Worm (Caenorhabditis elegans) whole organism, young adult: ENCODE data around the gene irld-44.

Source experiments
- B0019.2 ChIP-seq: fragments of 200-800 bp; sonication (Bioruptor generic); conservative IDR thresholded peaks from 2 replicates; pipeline ENCODE4 v1.3.6; 2022; ENCODE audit warnings: missing genetic modification reagents, missing genetic modification characterization, missing compliant biosample characterization
- B0261.1 ChIP-seq: sonication (generic microtip); optimal IDR thresholded peaks from 2 replicates; lab custom pipeline; 2016; ENCODE audit warnings: mild to moderate bottlenecking, missing genetic modification characterization, moderate library complexity, missing compliant biosample characterization
- K12H6.12 ChIP-seq: fragments of 200-800 bp; sonication (Bioruptor generic); optimal IDR thresholded peaks from 2 replicates; lab custom pipeline; 2018; ENCODE audit warnings: mild to moderate bottlenecking, missing genetic modification characterization, missing compliant biosample characterization
- T26A5.8 ChIP-seq: sonication (generic microtip); optimal IDR thresholded peaks from 2 replicates; lab custom pipeline; 2016; ENCODE audit warnings: missing genetic modification characterization, missing compliant biosample characterization
- Y53G8AR.9 ChIP-seq: fragments of 200-800 bp; sonication (Bioruptor generic); conservative IDR thresholded peaks from 2 replicates; pipeline ENCODE4 v1.3.6; 2022; ENCODE audit warnings: missing genetic modification reagents, missing genetic modification characterization, missing compliant biosample characterization
- atf-7 ChIP-seq: sonication (generic microtip); optimal IDR thresholded peaks from 2 replicates; lab custom pipeline; 2017; ENCODE audit warnings: mild to moderate bottlenecking, missing genetic modification characterization, missing compliant biosample characterization
- attf-5 ChIP-seq: fragments of 200-800 bp; sonication (Bioruptor generic); optimal IDR thresholded peaks from 2 replicates; lab custom pipeline; 2018; ENCODE audit warnings: mild to moderate bottlenecking, missing genetic modification characterization, missing compliant biosample characterization
- attf-6 ChIP-seq: fragments of 200-800 bp; sonication (Bioruptor generic); IDR thresholded peaks from 2 replicates; pipeline ENCODE4 v1.3.6; 2022; ENCODE audit warnings: missing genetic modification reagents, missing genetic modification characterization, missing compliant biosample characterization
- dpl-1 ChIP-seq: fragments of 150-350 bp; optimal IDR thresholded peaks from 2 replicates; lab custom pipeline; 2014; ENCODE audit warnings: missing biosample characterization, missing genetic modification reagents, missing genetic modification characterization
- ekl-4 ChIP-seq: fragments of 200-800 bp; sonication (Bioruptor generic); IDR thresholded peaks from 2 replicates; pipeline ENCODE4 v1.3.6; 2022; ENCODE audit warnings: missing genetic modification reagents, missing genetic modification characterization, missing compliant biosample characterization
- hrde-1 ChIP-seq: sonication (generic microtip); optimal IDR thresholded peaks from 2 replicates; lab custom pipeline; 2016; ENCODE audit warnings: missing genetic modification characterization, mild to moderate bottlenecking, missing compliant biosample characterization, moderate library complexity, missing genotype, missing genetic modification reagents, borderline replicate concordance
- let-526 ChIP-seq: fragments of 200-800 bp; sonication (Bioruptor generic); IDR thresholded peaks from 2 replicates; pipeline ENCODE4 v1.3.6; 2022; ENCODE audit warnings: missing genetic modification reagents, missing genetic modification characterization, missing compliant biosample characterization
- let-607 ChIP-seq, 2 experiments: fragments of 200-800 bp in 1 of 2; sonication (Bioruptor generic) in 1 of 2; sonication (generic microtip) in 1 of 2; optimal IDR thresholded peaks; 2 replicates each; lab custom pipeline; 2016 to 2018; ENCODE audit warnings: mild to moderate bottlenecking in 2 of 2, missing compliant biosample characterization in 2 of 2, missing genetic modification characterization in 2 of 2, moderate library complexity in 2 of 2, missing genotype in 1 of 2
- lin-26 ChIP-seq: fragments of 200-800 bp; sonication (Bioruptor generic); IDR thresholded peaks from 2 replicates; pipeline ENCODE4 v1.3.6; 2022; ENCODE audit warnings: missing genetic modification reagents, missing genetic modification characterization, missing compliant biosample characterization
- lin-40 ChIP-seq: sonication (generic microtip); optimal IDR thresholded peaks from 2 replicates; lab custom pipeline; 2016; ENCODE audit warnings: missing genetic modification characterization, mild to moderate bottlenecking, missing compliant biosample characterization, missing genotype, missing genetic modification reagents
- lin-54 ChIP-seq: fragments of 200-800 bp; sonication (Bioruptor generic); optimal IDR thresholded peaks from 2 replicates; lab custom pipeline; 2018; ENCODE audit warnings: mild to moderate bottlenecking, missing genetic modification characterization, missing compliant biosample characterization
- madf-10 ChIP-seq: sonication (generic microtip); optimal IDR thresholded peaks from 2 replicates; lab custom pipeline; 2016; ENCODE audit warnings: mild to moderate bottlenecking, missing genetic modification characterization, missing compliant biosample characterization
- mel-28 ChIP-seq: sonication (generic microtip); optimal IDR thresholded peaks from 2 replicates; lab custom pipeline; 2016; ENCODE audit warnings: borderline replicate concordance, mild to moderate bottlenecking, missing genetic modification characterization, missing compliant biosample characterization
- mxl-1 ChIP-seq: sonication (generic microtip); optimal IDR thresholded peaks from 2 replicates; lab custom pipeline; 2016; ENCODE audit warnings: missing genetic modification characterization, missing compliant biosample characterization
- nhr-27 ChIP-seq: fragments of 200-800 bp; sonication (Bioruptor generic); optimal IDR thresholded peaks from 2 replicates; lab custom pipeline; 2018; ENCODE audit warnings: mild to moderate bottlenecking, missing genetic modification characterization, moderate library complexity, missing compliant biosample characterization
- nhr-80 ChIP-seq: sonication (generic microtip); optimal IDR thresholded peaks from 2 replicates; lab custom pipeline; 2016; ENCODE audit warnings: missing genetic modification characterization, missing compliant biosample characterization
- pha-4 ChIP-seq: fragments of 150-350 bp; sonication (generic microtip); optimal IDR thresholded peaks from 2 replicates; lab custom pipeline; 2014; ENCODE audit warnings: missing biosample characterization, missing genetic modification reagents, missing genetic modification characterization
- rec-8 ChIP-seq, 2 experiments: sonication (generic microtip); optimal IDR thresholded peaks; 2 replicates each; lab custom pipeline; 2016; ENCODE audit warnings: mild to moderate bottlenecking in 2 of 2, missing genetic modification characterization in 2 of 2, missing genetic modification reagents in 2 of 2, missing genotype in 2 of 2, missing biosample characterization in 1 of 2, missing compliant biosample characterization in 1 of 2, moderate library complexity in 1 of 2
- sdz-38 ChIP-seq: sonication (generic microtip); optimal IDR thresholded peaks from 2 replicates; lab custom pipeline; 2016; ENCODE audit warnings: missing genotype, missing genetic modification characterization, missing compliant biosample characterization
- snpc-1.3 ChIP-seq: sonication (generic microtip); optimal IDR thresholded peaks from 2 replicates; lab custom pipeline; 2017; ENCODE audit warnings: missing genetic modification characterization, mild to moderate bottlenecking, missing compliant biosample characterization, antibody characterized with exemption, moderate library complexity, missing genotype, missing genetic modification reagents; ENCODE audit not compliant: insufficient read depth
- sptf-2 ChIP-seq: fragments of 200-800 bp; sonication (Bioruptor generic); optimal IDR thresholded peaks from 2 replicates; lab custom pipeline; 2018; ENCODE audit warnings: mild to moderate bottlenecking, missing genetic modification characterization, missing compliant biosample characterization
- tbx-9 ChIP-seq: sonication (generic microtip); optimal IDR thresholded peaks from 2 replicates; lab custom pipeline; 2016; ENCODE audit warnings: borderline replicate concordance, missing genetic modification characterization, inconsistent platforms, missing compliant biosample characterization
- unc-130 ChIP-seq: sonication (generic microtip); optimal IDR thresholded peaks from 2 replicates; lab custom pipeline; 2016; ENCODE audit warnings: missing genetic modification reagents, missing genetic modification characterization, missing compliant biosample characterization

The irld-44 gene

DNA sequence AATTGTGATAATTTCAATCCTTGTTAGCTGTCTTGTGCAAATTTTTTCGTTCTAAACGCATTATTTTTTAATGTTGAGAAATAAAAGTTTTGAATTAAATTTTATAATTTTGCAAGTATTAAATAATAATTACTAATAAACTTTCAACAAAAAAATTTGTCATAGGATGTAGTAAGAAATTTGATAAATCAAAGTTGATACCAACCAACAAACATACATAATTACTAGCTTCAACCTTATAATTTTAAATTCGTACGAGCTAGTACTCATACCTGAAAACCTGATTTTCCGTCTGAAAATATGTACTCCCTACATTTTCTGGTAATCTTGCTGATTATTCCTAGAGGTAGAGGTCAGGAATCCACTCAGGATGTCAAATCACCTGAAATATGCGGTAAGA is at the start of gene irld-44:
Gene irld-44, plus strand, starts transcription at position 301 of the 400 bp plus-strand sequence.
- TF ChIP-seq sptf-2 (GFP tag; lab: Kevin White, UChicago), result no peak
- no peak for TF ChIP-seq let-526
- no peak for TF ChIP-seq tbx-9 (tag; lab: Kevin White, UChicago)
- TF ChIP-seq mxl-1 (tag; lab: Kevin White, UChicago), result no peak

DNA sequence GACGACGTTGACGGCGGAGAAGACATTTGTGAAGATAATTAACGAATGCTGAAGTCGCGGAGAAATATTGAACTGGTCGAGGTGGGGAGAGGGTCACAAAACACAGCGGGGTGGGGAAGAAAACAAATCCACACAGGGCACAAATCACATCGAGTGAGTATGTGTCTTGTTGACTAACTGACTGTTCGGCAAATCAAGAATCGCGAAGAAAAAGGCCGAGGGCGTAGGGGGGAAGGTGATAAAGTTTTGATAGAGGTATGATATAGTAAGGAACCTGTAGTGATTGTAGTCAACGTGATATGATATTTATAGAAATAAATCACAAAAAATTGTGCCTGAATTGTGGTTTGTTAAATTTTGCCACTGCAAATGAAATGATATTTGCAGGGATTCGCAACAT is 43.4 kb upstream of the irld-44 start, which contains the start of gene nhr-178:
Gene nhr-178, minus strand, starts transcription at position 164 of the 400 bp plus-strand sequence.
- TF ChIP-seq nhr-80 (tag; lab: Kevin White, UChicago) (peak; percentile 84), lin-40 (tag; lab: Kevin White, UChicago) (peak; percentile 40), mel-28 (tag; lab: Kevin White, UChicago) (no peak)
- TF ChIP-seq, all 124 proteins: peak for 2

DNA sequence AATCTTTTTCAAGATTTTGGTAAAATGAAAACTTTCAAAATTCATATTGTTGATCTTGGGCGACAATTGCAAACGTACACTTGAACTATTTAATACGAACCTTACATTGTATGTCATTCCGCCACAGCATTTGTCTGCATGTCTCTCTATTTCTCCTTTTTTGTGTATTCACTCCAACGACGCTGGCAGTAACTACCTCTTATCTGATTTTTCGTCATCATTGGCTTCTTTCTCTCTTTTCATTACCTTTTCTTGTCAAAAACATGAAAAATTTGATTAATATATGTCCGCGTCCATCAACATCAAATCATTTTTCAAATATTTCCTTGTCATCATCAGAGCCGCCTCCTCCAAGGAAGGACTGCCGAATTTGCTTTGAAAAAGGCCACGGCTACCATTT is 41.0 kb upstream of the irld-44 start, which contains the start of gene nhr-177:
Gene nhr-177, plus strand, starts transcription at position 167 of the 400 bp plus-strand sequence.
- no peak for TF ChIP-seq madf-10 (tag; lab: Kevin White, UChicago)
- peak; percentile 69 for TF ChIP-seq nhr-80 (tag; lab: Kevin White, UChicago)

DNA sequence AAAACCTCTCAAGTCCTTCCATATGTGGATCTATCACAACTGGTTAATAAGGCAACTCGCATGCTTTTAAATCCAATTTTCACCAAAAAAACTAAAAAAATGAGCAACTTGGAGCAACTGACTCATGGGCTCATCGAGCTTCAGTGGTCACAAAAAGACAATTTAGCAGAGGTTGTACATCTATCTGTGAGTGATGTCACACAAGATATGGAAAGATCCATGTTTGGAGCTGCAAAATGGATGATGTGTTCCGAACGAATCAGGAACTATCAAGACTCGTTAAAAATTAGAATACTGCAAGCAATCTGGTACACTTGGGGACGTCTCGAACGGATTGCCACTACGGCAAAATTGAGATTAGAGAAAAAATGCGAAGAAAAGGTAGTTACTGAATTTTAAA is 39.6 kb upstream of the irld-44 start:
- TF ChIP-seq atf-7 (tag; lab: Kevin White, UChicago) (no peak), snpc-1.3 (no peak), sdz-38 (no peak), B0019.2 (no peak), T26A5.8 (tag; lab: Kevin White, UChicago) (no peak), B0261.1 (tag; lab: Kevin White, UChicago) (no peak), pha-4 (tag; lab: Kevin White, UChicago) (no peak), attf-6 (GFP tag; lab: Robert Waterston, UW) (no peak), rec-8 (tag; optimal IDR thresholded peaks at IDR 0.05; lab: Kevin White, UChicago) (no peak), ekl-4 (GFP tag; lab: Robert Waterston, UW) (no peak)
- TF ChIP-seq, all 124 proteins: peak for 0

DNA sequence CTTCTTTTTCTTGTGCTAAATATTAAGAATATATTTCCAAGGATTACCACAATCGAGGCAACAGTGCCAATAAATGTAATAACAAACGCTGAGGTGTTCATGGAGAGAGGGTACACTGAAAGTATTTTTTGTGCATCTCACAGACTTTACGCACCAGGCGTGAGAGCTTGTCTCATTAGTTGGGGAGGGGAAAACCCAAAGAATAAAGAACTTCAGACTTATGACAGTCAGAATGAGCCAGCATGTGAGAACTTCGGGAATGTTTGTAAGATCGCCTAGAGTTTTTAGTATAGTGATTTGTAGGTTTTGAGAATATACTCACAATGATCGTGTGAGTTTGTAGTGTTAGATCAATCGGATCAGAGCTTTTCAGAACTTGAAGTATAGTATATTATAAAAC is 36.4 kb upstream of the irld-44 start, which contains the start of gene srbc-41:
Gene srbc-41, minus strand, starts transcription at position 101 of the 400 bp plus-strand sequence.
- no peak for TF ChIP-seq hrde-1 (tag; lab: Kevin White, UChicago)
- TF ChIP-seq lin-54 (GFP tag; lab: Kevin White, UChicago), result no peak
- no peak for TF ChIP-seq attf-5 (GFP tag; lab: Kevin White, UChicago)
- TF ChIP-seq lin-40 (tag; lab: Kevin White, UChicago), result no peak
- TF ChIP-seq mel-28 (tag; lab: Kevin White, UChicago), result no peak
- TF ChIP-seq lin-26, result no peak
- TF ChIP-seq, all 124 proteins: peak for 0

DNA sequence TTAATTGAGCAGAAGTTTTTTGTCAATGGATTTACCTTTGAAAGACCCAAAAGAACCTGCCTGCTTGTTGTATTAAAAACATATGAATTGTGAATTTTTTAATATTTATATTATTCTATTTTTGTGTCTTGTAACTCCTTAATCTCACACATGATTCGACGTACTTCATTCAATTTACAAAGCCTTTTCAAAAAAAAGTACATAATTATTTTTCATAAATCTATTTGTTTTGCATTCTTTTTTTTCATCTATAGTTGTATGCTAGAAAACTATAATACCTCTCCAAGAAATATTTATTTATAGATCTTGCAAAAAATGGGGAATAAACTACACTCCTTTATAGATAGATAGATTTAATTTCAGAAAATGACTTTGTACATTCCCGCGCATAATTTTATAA is 32.4 kb upstream of the irld-44 start, which contains the start of gene nhr-179:
Gene nhr-179, minus strand, starts transcription at position 101 of the 400 bp plus-strand sequence.
- no peak for TF ChIP-seq nhr-27 (tag; lab: Kevin White, UChicago)
- TF ChIP-seq unc-130, result no peak
- TF ChIP-seq K12H6.12, result no peak
- TF ChIP-seq dpl-1 (GFP tag; lab: Kevin White, UChicago), result no peak
- no peak for TF ChIP-seq let-607 (tag; optimal IDR thresholded peaks at IDR 0.05; lab: Kevin White, UChicago)
- no peak for TF ChIP-seq Y53G8AR.9
